Fruit fly (Drosophila melanogaster): ENCODE measurements around the gene Swip-1.

Swip-1 gene

dm6 chr2L:18946636-18947514, 40.2 kb downstream of the Swip-1 start:
- TF ChIP-seq CG8478 (optimal IDR thresholded peaks at IDR 0.05) (no peak), CTCF (optimal IDR thresholded peaks at IDR 0.05) (no peak)

DNA sequence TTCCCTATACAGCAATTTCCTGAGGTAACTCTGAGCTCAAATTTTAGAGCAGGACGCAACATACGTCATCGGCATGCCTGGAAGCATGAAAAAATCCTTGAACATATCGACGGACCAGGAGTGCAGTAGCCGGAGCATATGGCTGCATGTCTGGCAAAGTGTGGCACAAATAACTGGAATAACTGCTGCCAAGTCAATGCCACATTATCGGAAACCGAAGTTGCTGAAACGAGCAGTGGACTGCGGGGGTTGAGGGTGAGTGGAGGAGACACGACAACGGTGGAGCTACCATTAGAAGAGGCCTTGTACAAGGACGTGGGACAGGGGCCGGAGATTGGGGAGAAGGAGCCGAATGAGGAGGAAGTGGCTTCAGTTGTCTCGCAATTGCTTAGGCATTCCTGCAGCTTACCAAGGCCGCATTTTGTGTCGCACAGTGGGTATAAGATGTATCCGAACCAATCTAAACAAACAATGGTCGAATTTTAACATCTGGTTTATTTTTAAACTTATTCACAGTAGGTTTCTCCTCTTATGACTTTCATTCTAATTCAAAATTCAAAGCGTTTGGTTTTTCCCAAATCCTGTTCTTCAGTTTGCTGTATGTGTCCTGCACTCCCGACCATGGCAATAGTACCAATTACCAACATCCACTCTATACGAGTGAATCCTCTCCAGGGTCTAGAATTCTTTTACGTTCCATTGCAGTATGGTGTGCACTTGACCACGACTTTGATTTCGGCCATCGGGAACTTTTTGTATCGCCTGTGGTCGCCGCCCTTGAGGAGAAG, 41.1 kb downstream of the Swip-1 start, which contains the start of gene CG46304:
Gene CG46304 (plus strand): TSS at position 541 of the 788 bp plus-strand sequence.
- TF ChIP-seq CTCF (optimal IDR thresholded peaks at IDR 0.05), result no peak
- no peak for TF ChIP-seq CG8478 (optimal IDR thresholded peaks at IDR 0.05)

dm6 chr2L:18944175-18945012, 42.7 kb downstream of the Swip-1 start:
- TF ChIP-seq CG8478 (optimal IDR thresholded peaks at IDR 0.05), result no peak
- no peak for TF ChIP-seq CTCF (optimal IDR thresholded peaks at IDR 0.05)

DNA sequence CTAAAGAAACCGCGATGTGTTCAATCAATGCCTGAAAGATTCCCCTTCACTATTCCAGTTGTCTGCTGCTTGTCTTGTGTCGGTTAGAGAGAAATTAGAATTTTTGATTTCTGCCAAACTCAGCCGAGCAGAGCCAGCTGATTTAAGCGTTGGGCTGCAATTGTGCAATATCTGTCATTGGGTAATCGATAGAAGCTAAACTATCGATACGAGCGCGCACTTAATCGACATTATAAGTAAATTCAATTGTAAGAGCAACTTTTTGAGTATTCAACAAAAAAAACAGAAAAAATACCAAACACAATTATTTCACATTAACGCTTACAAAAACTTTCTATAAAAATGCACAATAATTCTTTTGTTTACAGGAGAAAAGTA, 43.3 kb downstream of the Swip-1 start, which contains the start of gene ssp3:
Gene ssp3 (minus strand): TSS at position 164 of the 378 bp plus-strand sequence.
- TF ChIP-seq CG8478 (optimal IDR thresholded peaks at IDR 0.05), result no peak
- no peak for TF ChIP-seq CTCF (optimal IDR thresholded peaks at IDR 0.05)

- TF ChIP-seq CTCF (optimal IDR thresholded peaks at IDR 0.05) (no peak), CG8478 (optimal IDR thresholded peaks at IDR 0.05) (no peak)
Measured at dm6 chr2L:18943309-18943708, 43.8 kb downstream of the Swip-1 start.

dm6 chr2L:18936056-18936455, 51.0 kb downstream of the Swip-1 start:
- no peak for TF ChIP-seq CG8478 (optimal IDR thresholded peaks at IDR 0.05)
- peak; percentile 60 to 61 for TF ChIP-seq CTCF (optimal IDR thresholded peaks at IDR 0.05)

dm6 chr2L:18934588-18934987, 52.5 kb downstream of the Swip-1 start:
- TF ChIP-seq CTCF (optimal IDR thresholded peaks at IDR 0.05), result no peak
- no peak for TF ChIP-seq CG8478 (optimal IDR thresholded peaks at IDR 0.05)

- TF ChIP-seq CTCF (optimal IDR thresholded peaks at IDR 0.05) (no peak), CG8478 (optimal IDR thresholded peaks at IDR 0.05) (no peak)
Measured at dm6 chr2L:18933867-18934266, 53.2 kb downstream of the Swip-1 start.

- TF ChIP-seq CG8478 (optimal IDR thresholded peaks at IDR 0.05) (no peak), CTCF (optimal IDR thresholded peaks at IDR 0.05) (peak; percentile 81 to 82)
Measured at dm6 chr2L:18930352-18931122, 56.5 kb downstream of the Swip-1 start.

- TF ChIP-seq CG8478 (optimal IDR thresholded peaks at IDR 0.05) (no peak), CTCF (optimal IDR thresholded peaks at IDR 0.05) (no peak)
Measured at dm6 chr2L:18929595-18929994, 57.5 kb downstream of the Swip-1 start.

DNA sequence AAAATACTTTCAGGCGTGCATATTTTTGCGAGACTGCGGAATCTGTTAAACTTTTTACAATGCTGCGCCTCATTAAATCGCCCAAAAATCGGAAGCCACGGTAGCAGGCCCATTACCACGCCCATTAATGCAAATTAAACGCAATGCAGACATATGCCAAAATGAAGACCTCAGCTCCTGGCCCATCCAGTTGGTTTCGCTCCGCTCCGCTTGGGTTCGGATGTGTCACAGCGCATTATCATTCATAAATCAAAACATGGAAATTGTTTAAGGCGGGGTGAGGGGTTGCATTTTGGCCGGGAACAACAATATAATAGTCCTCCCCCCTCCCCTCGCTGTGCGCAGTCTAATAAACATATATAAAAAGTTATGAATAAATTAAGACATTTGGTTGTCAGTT, 59.2 kb downstream of the Swip-1 start:
- no peak for TF ChIP-seq CG8478 (optimal IDR thresholded peaks at IDR 0.05)
- TF ChIP-seq CTCF (optimal IDR thresholded peaks at IDR 0.05), result no peak
